Worm (Caenorhabditis elegans) whole organism, mixed stage, embryonic: ENCODE measurements around the gene F01F1.14.

Source experiments
- ceh-39 ChIP-seq: fragments of 150-350 bp; optimal IDR thresholded peaks from 2 replicates; lab custom pipeline; 2014; ENCODE audit warnings: missing biosample characterization, missing genetic modification characterization
- elt-1 ChIP-seq: sonication (generic microtip); optimal IDR thresholded peaks from 2 replicates; lab custom pipeline; 2017; ENCODE audit warnings: missing genetic modification characterization, mild to moderate bottlenecking, missing compliant biosample characterization, antibody characterized with exemption, moderate library complexity, borderline replicate concordance; ENCODE audit not compliant: insufficient read depth
- lin-13 ChIP-seq: fragments of 150-350 bp; optimal IDR thresholded peaks from 2 replicates; lab custom pipeline; 2014; ENCODE audit warnings: missing biosample characterization, missing genetic modification characterization
- mep-1 ChIP-seq: fragments of 150-350 bp; optimal IDR thresholded peaks from 2 replicates; lab custom pipeline; 2017; ENCODE audit warnings: missing biosample characterization, missing genetic modification reagents, missing genetic modification characterization, inconsistent platforms
- mls-2 ChIP-seq: sonication (generic microtip); optimal IDR thresholded peaks from 2 replicates; lab custom pipeline; 2016; ENCODE audit warnings: mild to moderate bottlenecking, missing genetic modification characterization, moderate library complexity, missing compliant biosample characterization
- nhr-237 ChIP-seq: fragments of 150-350 bp; optimal IDR thresholded peaks from 2 replicates; lab custom pipeline; 2014; ENCODE audit warnings: missing biosample characterization, missing genetic modification characterization
- pha-4 ChIP-seq: fragments of 150-350 bp; optimal IDR thresholded peaks from 2 replicates; lab custom pipeline; 2018; ENCODE audit warnings: missing biosample characterization, missing genetic modification reagents, missing genetic modification characterization
- snpc-4 ChIP-seq: fragments of 150-350 bp; optimal IDR thresholded peaks from 2 replicates; lab custom pipeline; 2014; ENCODE audit warnings: missing biosample characterization, missing genetic modification characterization
- sptf-1 ChIP-seq: sonication (generic microtip); optimal IDR thresholded peaks from 2 replicates; lab custom pipeline; 2017; ENCODE audit warnings: mild to moderate bottlenecking, missing genetic modification characterization, moderate library complexity, missing compliant biosample characterization
- unc-62 ChIP-seq: fragments of 150-350 bp; optimal IDR thresholded peaks from 2 replicates; lab custom pipeline; 2014; ENCODE audit warnings: missing biosample characterization, missing genetic modification reagents, missing genetic modification characterization

DNA sequence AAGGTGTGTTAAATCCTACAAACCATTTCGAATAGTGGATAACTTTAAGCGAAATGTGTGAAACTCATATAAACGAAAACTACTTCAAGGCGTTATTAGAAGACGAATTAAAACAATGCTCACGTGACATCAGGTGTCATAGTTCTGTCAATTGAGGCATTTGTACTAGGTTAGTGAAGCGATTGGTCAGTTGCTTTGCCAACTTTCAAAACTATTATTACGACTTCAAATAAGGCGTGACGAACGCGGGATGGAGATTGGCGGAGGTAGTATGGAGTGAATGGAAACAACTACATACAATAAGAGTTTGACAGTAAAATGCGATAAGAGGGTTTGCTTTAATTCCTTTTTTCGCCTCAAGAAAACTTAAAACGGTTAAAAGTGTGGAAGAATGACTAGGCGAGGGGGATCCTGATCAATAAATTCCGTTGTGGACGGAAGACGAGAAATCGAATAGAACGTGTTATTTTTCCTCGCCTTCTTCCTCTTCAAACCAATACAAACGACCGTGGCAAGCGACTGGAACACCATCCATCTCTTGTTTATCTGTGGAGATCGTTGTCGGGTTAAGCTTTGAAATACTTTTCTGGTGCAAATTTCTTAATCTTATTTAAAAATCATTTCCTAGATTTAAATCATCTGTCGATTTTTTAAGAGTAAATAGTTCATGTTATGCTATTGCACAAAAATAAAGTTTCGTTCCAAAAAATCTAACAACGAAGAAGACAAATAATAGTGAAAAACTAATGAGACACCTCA is 41.7 kb downstream of the F01F1.14 start:
- TF ChIP-seq unc-62 (no peak), snpc-4 (no peak), ceh-39 (tag; lab: Kevin White, UChicago) (no peak), mep-1 (no peak), pha-4 (no peak), mls-2 (tag; lab: Kevin White, UChicago) (no peak), sptf-1 (tag; lab: Kevin White, UChicago) (no peak), elt-1 (tag; lab: Kevin White, UChicago) (no peak), lin-13 (tag; lab: Kevin White, UChicago) (no peak), nhr-237 (tag; lab: Kevin White, UChicago) (no peak)
